Worm (Caenorhabditis elegans): ENCODE data around the gene lin-33.

ce11 chrIV:5934046-5934445 lies 3.6 kb downstream of the lin-33 start, which contains the start of gene H32C10.1:
- TF ChIP-seq him-1 (tag; optimal IDR thresholded peaks at IDR 0.05) (no peak), W03F9.2 (tag; optimal IDR thresholded peaks at IDR 0.05) (no peak)

All from whole organism, L4/young adult.